Fruit fly (Drosophila melanogaster) whole organism, prepupa: ENCODE data around the gene Cpr65Az.

Experiments used
- Blimp-1 ChIP-seq: fragments of 200-800 bp; sonication (Bioruptor generic); optimal IDR thresholded peaks from 3 replicates; lab custom pipeline; 2017; ENCODE audit warnings: missing biosample characterization, missing genetic modification characterization, mild to moderate bottlenecking, moderate library complexity, missing genetic modification reagents
- CG10669 ChIP-seq: fragments of 200-800 bp; sonication (Bioruptor generic); optimal IDR thresholded peaks from 3 replicates; lab custom pipeline; 2018; ENCODE audit warnings: missing biosample characterization, mild to moderate bottlenecking, missing genetic modification characterization, moderate library complexity
- CG11294 ChIP-seq: fragments of 200-800 bp; sonication (Bioruptor generic); IDR thresholded peaks from 2 replicates; pipeline ENCODE4 v1.3.6; 2022; ENCODE audit warnings: missing biosample characterization, missing genetic modification characterization
- CG11902 ChIP-seq: fragments of 200-800 bp; sonication (Bioruptor generic); optimal IDR thresholded peaks from 3 replicates; lab custom pipeline; 2016; ENCODE audit warnings: missing biosample characterization, missing genetic modification characterization
- CG15336 ChIP-seq: fragments of 200-800 bp; sonication (Bioruptor generic); IDR thresholded peaks from 2 replicates; pipeline ENCODE4 v1.3.6; 2022; ENCODE audit warnings: missing biosample characterization, missing genetic modification characterization
- CG16779 ChIP-seq: fragments of 200-800 bp; sonication (Bioruptor generic); optimal IDR thresholded peaks from 3 replicates; lab custom pipeline; 2017; ENCODE audit warnings: missing biosample characterization, mild to moderate bottlenecking, missing genetic modification characterization
- CG32006 ChIP-seq: fragments of 200-800 bp; sonication (Bioruptor generic); optimal IDR thresholded peaks from 3 replicates; lab custom pipeline; 2017; ENCODE audit warnings: missing biosample characterization, mild to moderate bottlenecking, missing genetic modification characterization
- CG34406 ChIP-seq: fragments of 200-800 bp; sonication (Bioruptor generic); optimal IDR thresholded peaks from 3 replicates; lab custom pipeline; 2016; ENCODE audit warnings: missing biosample characterization, missing genetic modification characterization
- CG3919 ChIP-seq: fragments of 200-800 bp; sonication (Bioruptor generic); optimal IDR thresholded peaks from 3 replicates; lab custom pipeline; 2016; ENCODE audit warnings: missing biosample characterization, missing genetic modification characterization
- CG4318 ChIP-seq: fragments of 200-800 bp; sonication (Bioruptor generic); optimal IDR thresholded peaks from 3 replicates; lab custom pipeline; 2017; ENCODE audit warnings: missing biosample characterization, mild to moderate bottlenecking, missing genetic modification characterization
- CG6163 ChIP-seq: fragments of 200-800 bp; sonication (Bioruptor generic); IDR thresholded peaks from 3 replicates; pipeline ENCODE4 v1.3.6; 2022; ENCODE audit warnings: missing biosample characterization, missing genetic modification characterization
- CG6276 ChIP-seq: fragments of 200-800 bp; sonication (Bioruptor generic); optimal IDR thresholded peaks from 2 replicates; lab custom pipeline; 2017; ENCODE audit warnings: missing biosample characterization, mild to moderate bottlenecking, missing genetic modification characterization
- CG6792 ChIP-seq: fragments of 200-800 bp; sonication (Bioruptor generic); optimal IDR thresholded peaks from 3 replicates; lab custom pipeline; 2016; ENCODE audit warnings: missing biosample characterization, missing genetic modification characterization
- CG6808 ChIP-seq: fragments of 200-800 bp; sonication (Bioruptor generic); optimal IDR thresholded peaks from 3 replicates; lab custom pipeline; 2017; ENCODE audit warnings: missing biosample characterization, missing genetic modification characterization, mild to moderate bottlenecking, moderate library complexity, missing genetic modification reagents
- CG7368 ChIP-seq: fragments of 200-800 bp; sonication (Bioruptor generic); optimal IDR thresholded peaks from 3 replicates; lab custom pipeline; 2016; ENCODE audit warnings: missing biosample characterization, missing genetic modification characterization
- CG8319 ChIP-seq: fragments of 200-800 bp; sonication (Bioruptor generic); optimal IDR thresholded peaks from 3 replicates; lab custom pipeline; 2016; ENCODE audit warnings: missing biosample characterization, missing genetic modification characterization
- CG8632 ChIP-seq: fragments of 200-800 bp; sonication (Bioruptor generic); optimal IDR thresholded peaks from 3 replicates; lab custom pipeline; 2016; ENCODE audit warnings: missing biosample characterization, missing genetic modification characterization
- Eip75B ChIP-seq: fragments of 200-800 bp; sonication (Bioruptor generic); optimal IDR thresholded peaks from 3 replicates; lab custom pipeline; 2016; ENCODE audit warnings: missing biosample characterization, missing genetic modification characterization
- Eip78C ChIP-seq: fragments of 200-800 bp; sonication (Bioruptor generic); peaks from one replicate; lab custom pipeline; 2016; ENCODE audit warnings: missing biosample characterization, missing genetic modification characterization
- Eip93F ChIP-seq: fragments of 200-800 bp; sonication (Bioruptor generic); optimal IDR thresholded peaks from 2 replicates; lab custom pipeline; 2016; ENCODE audit warnings: missing biosample characterization, mild to moderate bottlenecking, missing genetic modification characterization
- Ets21C ChIP-seq: fragments of 200-800 bp; sonication (Bioruptor generic); optimal IDR thresholded peaks from 3 replicates; lab custom pipeline; 2016; ENCODE audit warnings: missing biosample characterization, missing genetic modification characterization
- Ets96B ChIP-seq: fragments of 200-800 bp; optimal IDR thresholded peaks from 2 replicates; lab custom pipeline; 2019; ENCODE audit warnings: missing biosample characterization, mild to moderate bottlenecking, missing genetic modification characterization, moderate library complexity
- Gug ChIP-seq: fragments of 200-800 bp; sonication (Bioruptor generic); IDR thresholded peaks from 2 replicates; pipeline ENCODE4 v1.3.6; 2022; ENCODE audit warnings: missing biosample characterization, missing genetic modification characterization
- Hr39 ChIP-seq: fragments of 200-800 bp; sonication (Bioruptor generic); optimal IDR thresholded peaks from 2 replicates; lab custom pipeline; 2016; ENCODE audit warnings: missing biosample characterization, missing genetic modification characterization
- Hr4 ChIP-seq: fragments of 200-800 bp; sonication (Bioruptor generic); optimal IDR thresholded peaks from 3 replicates; lab custom pipeline; 2016; ENCODE audit warnings: missing biosample characterization, missing genetic modification characterization
- Lpt ChIP-seq: fragments of 200-800 bp; sonication (Bioruptor generic); optimal IDR thresholded peaks from 3 replicates; lab custom pipeline; 2016; ENCODE audit warnings: missing biosample characterization, missing genetic modification characterization
- Met ChIP-seq: fragments of 200-800 bp; sonication (Bioruptor generic); optimal IDR thresholded peaks from 3 replicates; lab custom pipeline; 2016; ENCODE audit warnings: missing biosample characterization, missing genetic modification characterization
- OdsH ChIP-seq: fragments of 200-800 bp; sonication (Bioruptor generic); optimal IDR thresholded peaks from 3 replicates; lab custom pipeline; 2016; ENCODE audit warnings: missing biosample characterization, missing genetic modification characterization
- Smox ChIP-seq: fragments of 200-800 bp; sonication (Bioruptor generic); optimal IDR thresholded peaks from 3 replicates; lab custom pipeline; 2016; ENCODE audit warnings: missing biosample characterization, missing genetic modification characterization
- Sox102F ChIP-seq: fragments of 200-800 bp; sonication (Bioruptor generic); optimal IDR thresholded peaks from 2 replicates; lab custom pipeline; 2016; ENCODE audit warnings: missing biosample characterization, mild to moderate bottlenecking, missing genetic modification characterization
- Sox14 ChIP-seq: fragments of 200-800 bp; sonication (Bioruptor generic); optimal IDR thresholded peaks from 3 replicates; lab custom pipeline; 2016; ENCODE audit warnings: missing biosample characterization, missing genetic modification characterization
- Sox15 ChIP-seq: fragments of 200-800 bp; sonication (Bioruptor generic); optimal IDR thresholded peaks from 3 replicates; lab custom pipeline; 2016; ENCODE audit warnings: missing biosample characterization, missing genetic modification characterization
- achi ChIP-seq: fragments of 200-800 bp; sonication (Bioruptor generic); optimal IDR thresholded peaks from 3 replicates; lab custom pipeline; 2016; ENCODE audit warnings: missing biosample characterization, missing genetic modification characterization
- acj6 ChIP-seq: fragments of 200-800 bp; sonication (Bioruptor generic); optimal IDR thresholded peaks from 3 replicates; lab custom pipeline; 2016; ENCODE audit warnings: missing biosample characterization, missing genetic modification characterization
- dac ChIP-seq: fragments of 200-800 bp; sonication (Bioruptor generic); optimal IDR thresholded peaks from 2 replicates; lab custom pipeline; 2017; ENCODE audit warnings: missing biosample characterization, mild to moderate bottlenecking, missing genetic modification characterization
- dsx ChIP-seq: fragments of 200-800 bp; optimal IDR thresholded peaks from 3 replicates; lab custom pipeline; 2019; ENCODE audit warnings: missing biosample characterization, mild to moderate bottlenecking, missing genetic modification characterization, moderate library complexity; ENCODE audit not compliant: poor library complexity, severe bottlenecking
- eg ChIP-seq: fragments of 200-800 bp; sonication (Bioruptor generic); IDR thresholded peaks from 3 replicates; pipeline ENCODE4 v1.3.6; 2022; ENCODE audit warnings: missing biosample characterization, missing genetic modification characterization
- esn ChIP-seq: fragments of 200-800 bp; sonication (Bioruptor generic); optimal IDR thresholded peaks from 2 replicates; lab custom pipeline; 2016; ENCODE audit warnings: missing biosample characterization, mild to moderate bottlenecking, missing genetic modification characterization, moderate library complexity
- fd59A ChIP-seq: fragments of 200-800 bp; sonication (Bioruptor generic); optimal IDR thresholded peaks from 2 replicates; lab custom pipeline; 2017; ENCODE audit warnings: missing biosample characterization, mild to moderate bottlenecking, missing genetic modification characterization, missing genetic modification reagents
- fd85E ChIP-seq: fragments of 200-800 bp; sonication (Bioruptor generic); optimal IDR thresholded peaks from 3 replicates; lab custom pipeline; 2016; ENCODE audit warnings: missing biosample characterization, missing genetic modification characterization
- fkh ChIP-seq: fragments of 200-800 bp; sonication (Bioruptor generic); optimal IDR thresholded peaks from 3 replicates; lab custom pipeline; 2017; ENCODE audit warnings: missing biosample characterization, mild to moderate bottlenecking, missing genetic modification characterization, moderate library complexity
- lz ChIP-seq: fragments of 200-800 bp; sonication (Bioruptor generic); optimal IDR thresholded peaks from 3 replicates; lab custom pipeline; 2016; ENCODE audit warnings: missing biosample characterization, missing genetic modification characterization
- pdm3 ChIP-seq: fragments of 200-800 bp; sonication (Bioruptor generic); optimal IDR thresholded peaks from 3 replicates; lab custom pipeline; 2016; ENCODE audit warnings: missing biosample characterization, missing genetic modification characterization
- salr ChIP-seq, 2 experiments: fragments of 200-800 bp; sonication (Bioruptor generic); optimal IDR thresholded peaks; 3 replicates each; lab custom pipeline; 2016 to 2018; ENCODE audit warnings: missing biosample characterization in 2 of 2, missing genetic modification characterization in 2 of 2, mild to moderate bottlenecking in 1 of 2
- spab ChIP-seq: fragments of 200-800 bp; sonication (Bioruptor generic); optimal IDR thresholded peaks from 2 replicates; lab custom pipeline; 2017; ENCODE audit warnings: missing biosample characterization, mild to moderate bottlenecking, missing genetic modification characterization, missing genetic modification reagents
- svp ChIP-seq: fragments of 200-800 bp; sonication (Bioruptor generic); peaks from one replicate; lab custom pipeline; 2016; ENCODE audit warnings: missing biosample characterization, missing genetic modification characterization
- topi ChIP-seq: fragments of 200-800 bp; sonication (Bioruptor generic); optimal IDR thresholded peaks from 3 replicates; lab custom pipeline; 2016; ENCODE audit warnings: missing biosample characterization, missing genetic modification characterization
- vri ChIP-seq: fragments of 200-800 bp; sonication (Bioruptor generic); optimal IDR thresholded peaks from 3 replicates; lab custom pipeline; 2016; ENCODE audit warnings: missing biosample characterization, mild to moderate bottlenecking, missing genetic modification characterization

Gene Cpr65Az

dm6 chr3L:6181776-6182175 lies 21.2 kb downstream of the Cpr65Az start, which contains the start of gene CG10274 (continued):
- TF ChIP-seq CG11902 (GFP tag; lab: Kevin White, UChicago) (peak; percentile 63), CG15336 (GFP tag; lab: Robert Waterston, UW) (no peak), CG7368 (GFP tag; lab: Kevin White, UChicago) (no peak), CG10669 (GFP tag; lab: Kevin White, UChicago) (no peak), Met (GFP tag; lab: Kevin White, UChicago) (no peak), salr (GFP tag; optimal IDR thresholded peaks at IDR 0.05; lab: Kevin White, UChicago) (peak in 1 of 2 experiments; percentile 22), Hr4 (no peak), achi (GFP tag; lab: Kevin White, UChicago) (no peak), CG6808 (no peak), lz (GFP tag; lab: Kevin White, UChicago) (peak; percentile 77), fd59A (peak; percentile 34), acj6 (GFP tag; lab: Kevin White, UChicago) (no peak)

- TF ChIP-seq CG10669 (GFP tag; lab: Kevin White, UChicago) (peak; percentile 85), spab (GFP tag; lab: Kevin White, UChicago) (peak; percentile 81), Lpt (GFP tag; lab: Kevin White, UChicago) (peak; percentile 85), Eip75B (GFP tag; lab: Kevin White, UChicago) (peak; percentile 88), Sox14 (GFP tag; lab: Kevin White, UChicago) (peak; percentile 88), fd85E (peak; percentile 51), CG7368 (GFP tag; lab: Kevin White, UChicago) (peak; percentile 91), Ets21C (peak; percentile 74), CG8319 (peak; percentile 77), eg (peak; percentile 92), svp (GFP tag; lab: Kevin White, UChicago) (peak; percentile 92), CG4318 (GFP tag; lab: Kevin White, UChicago) (peak; percentile 71), vri (GFP tag; lab: Kevin White, UChicago) (no peak), Blimp-1 (GFP tag; lab: Kevin White, UChicago) (no peak), Smox (peak; percentile 83), pdm3 (GFP tag; lab: Kevin White, UChicago) (peak; percentile 86), CG11294 (GFP tag; lab: Robert Waterston, UW) (peak; percentile 80), Sox15 (GFP tag; lab: Kevin White, UChicago) (peak; percentile 72), topi (GFP tag; lab: Kevin White, UChicago) (peak; percentile 83), Eip78C (peak; percentile 96), dac (GFP tag; lab: Kevin White, UChicago) (peak; percentile 85), CG3919 (GFP tag; lab: Kevin White, UChicago) (peak; percentile 93), CG34406 (GFP tag; lab: Kevin White, UChicago) (peak; percentile 83), Ets96B (tag; lab: Kevin White, UChicago) (peak; percentile 83), CG6163 (GFP tag; lab: Robert Waterston, UW) (peak; percentile 91), dsx (GFP tag; lab: Kevin White, UChicago) (peak; percentile 77), CG8632 (peak; percentile 82), fkh (GFP tag; lab: Kevin White, UChicago) (peak; percentile 89), CG6792 (GFP tag; lab: Kevin White, UChicago) (peak; percentile 85), Gug (GFP tag; lab: Robert Waterston, UW) (peak; percentile 72), CG15336 (GFP tag; lab: Robert Waterston, UW) (peak; percentile 91), CG16779 (tag; lab: Kevin White, UChicago) (peak; percentile 81), OdsH (peak; percentile 91), CG6276 (peak; percentile 36), Sox102F (GFP tag; lab: Kevin White, UChicago) (peak; percentile 88), Eip93F (GFP tag; lab: Kevin White, UChicago) (peak; percentile 80), Hr39 (GFP tag; lab: Kevin White, UChicago) (peak; percentile 85), fd59A (peak; percentile 71), CG6808 (peak; percentile 76), esn (peak; percentile 90), achi (GFP tag; lab: Kevin White, UChicago) (peak; percentile 90), CG32006 (GFP tag; lab: Kevin White, UChicago) (peak; percentile 87), salr (GFP tag; optimal IDR thresholded peaks at IDR 0.05; lab: Kevin White, UChicago) (peak; percentile 76 to 80)
Observed at dm6 chr3L:6184884-6185438, 24.3 kb downstream of the Cpr65Az start, which contains the start of the genes D19B and CG43293. TSS of gene D19B (minus strand) at chr3L:6184920. TSS of gene CG43293 (plus strand) at chr3L:6185189.
